Worm (Caenorhabditis elegans): ENCODE measurements around the gene F16H6.4.
"Not testable (repeated sequence)": the region's sequence is repeated elsewhere in the genome, so short reads cannot be mapped to it uniquely, and the experiment has no call there.

Gene F16H6.4

DNA sequence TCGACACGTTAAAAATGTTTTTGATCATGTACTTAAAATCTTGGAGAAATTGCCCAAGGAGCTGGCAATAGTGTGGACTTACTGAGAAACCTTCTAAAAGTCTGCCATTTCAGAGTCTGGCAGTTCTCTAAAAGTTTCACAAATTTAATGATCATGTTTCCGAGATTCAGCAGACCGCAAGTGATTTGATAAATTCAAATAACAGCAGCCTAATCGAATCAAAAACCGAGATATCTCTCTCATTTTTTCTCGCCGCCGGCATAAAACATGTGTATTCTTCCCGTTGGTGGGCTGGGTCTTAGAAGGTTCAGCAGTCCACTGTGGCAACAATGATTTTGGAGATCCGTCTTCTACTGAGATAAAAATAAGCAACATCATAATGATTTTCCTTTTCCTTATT lies 9.3 kb upstream of the F16H6.4 start, which contains the start of gene clec-246:
Gene clec-246 (plus strand): TSS at position 301 of the 400 bp plus-strand sequence.
- no peak for TF ChIP-seq mxl-3 (GFP tag; optimal IDR thresholded peaks at IDR 0.05)

DNA sequence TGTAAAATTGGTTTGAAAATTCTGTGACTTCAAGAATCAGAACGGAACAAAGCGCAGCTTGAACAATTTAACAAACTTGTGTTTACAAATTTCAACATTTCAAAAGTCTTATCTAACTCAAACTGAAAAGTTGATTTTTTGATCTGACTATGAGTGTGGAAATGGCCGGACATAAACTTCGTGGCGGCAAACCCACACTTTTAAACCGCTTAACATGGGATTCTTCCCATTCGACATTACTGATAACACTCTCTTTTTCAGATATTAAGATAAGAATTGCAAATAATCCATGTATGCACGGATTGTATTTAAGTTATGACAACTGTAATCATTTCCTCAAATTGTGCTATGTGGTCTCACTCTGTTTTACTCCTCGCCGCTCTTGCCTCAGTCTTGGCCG lies 7.4 kb upstream of the F16H6.4 start, which contains the start of gene clec-42:
Gene clec-42 (plus strand): TSS at position 285 of the 400 bp plus-strand sequence.
- TF ChIP-seq mdl-1 (tag; optimal IDR thresholded peaks at IDR 0.05) (no peak), R02D3.7 (tag; optimal IDR thresholded peaks at IDR 0.05) (no peak), F37D6.2 (tag; optimal IDR thresholded peaks at IDR 0.05) (no peak), pqm-1 (tag; optimal IDR thresholded peaks at IDR 0.05) (peak; percentile 35), daf-12 (tag; optimal IDR thresholded peaks at IDR 0.05) (no peak), pha-4 (GFP tag; IDR thresholded peaks at IDR 0.05) (no peak), pha-4 (tag; optimal IDR thresholded peaks at IDR 0.05) (no peak), ztf-7 (tag; optimal IDR thresholded peaks at IDR 0.05) (no peak), cey-2 (tag; optimal IDR thresholded peaks at IDR 0.05; ENCODE audit: borderline replicate concordance, insufficient read depth) (no peak), zip-2 (tag; optimal IDR thresholded peaks at IDR 0.05) (no peak), set-16 (GFP tag; IDR thresholded peaks at IDR 0.05) (no peak), Y5F2A.4 (GFP tag; optimal IDR thresholded peaks at IDR 0.05) (no peak), nhr-28 (tag; optimal IDR thresholded peaks at IDR 0.05) (peak; percentile 38), nhr-102 (tag; optimal IDR thresholded peaks at IDR 0.05) (no peak)

DNA sequence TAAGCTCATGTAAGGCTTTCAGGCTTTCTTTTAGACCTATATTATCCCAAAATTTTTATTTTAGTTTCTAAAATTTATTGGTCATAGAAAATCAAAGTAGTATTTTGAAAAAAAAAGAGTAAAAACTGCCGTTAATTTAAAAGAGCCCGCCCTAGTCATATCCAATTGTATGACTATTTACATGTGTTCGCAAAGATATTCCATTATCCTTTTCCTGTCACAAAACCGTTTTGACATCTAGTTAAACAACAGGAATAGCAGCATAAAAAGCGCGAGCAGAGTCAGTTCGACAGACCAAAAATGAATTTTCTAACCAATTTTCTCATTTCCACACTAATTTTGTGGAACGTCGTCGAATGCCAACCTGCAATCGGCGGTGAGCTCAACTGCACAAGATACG lies 3.5 kb upstream of the F16H6.4 start, which contains the start of gene F16H6.3:
Gene F16H6.3 (plus strand): TSS at position 301 of the 400 bp plus-strand sequence.
- no peak for TF ChIP-seq F37D6.2 (tag; optimal IDR thresholded peaks at IDR 0.05)
- no peak for TF ChIP-seq dmd-8 (GFP tag; IDR thresholded peaks at IDR 0.05)
- no peak for TF ChIP-seq ceh-62 (tag; optimal IDR thresholded peaks at IDR 0.05)
- no peak for TF ChIP-seq ztf-7 (tag; optimal IDR thresholded peaks at IDR 0.05)

DNA sequence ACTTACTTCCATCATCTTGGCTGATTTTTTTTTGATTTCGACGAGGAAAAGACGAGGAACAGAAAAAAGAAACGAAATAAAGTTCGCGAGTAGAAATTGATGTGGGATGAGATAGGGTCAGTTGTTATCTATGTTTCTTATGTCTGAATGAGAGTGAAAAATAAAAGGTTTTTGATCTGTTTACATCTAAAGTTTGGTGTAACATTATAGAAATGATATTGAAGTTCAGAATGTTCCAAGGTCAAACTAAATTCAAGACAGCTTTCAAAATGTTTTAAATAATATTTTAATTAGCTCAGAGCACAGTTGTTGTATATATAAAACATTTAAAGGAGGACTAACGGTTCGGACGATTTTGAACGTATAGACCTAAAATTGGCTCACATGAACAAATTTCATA lies 10.6 kb downstream of the F16H6.4 start, which contains the start of gene F16H6.7:
Gene F16H6.7 (minus strand): TSS at position 101 of the 400 bp plus-strand sequence.
- TF ChIP-seq daf-12 (tag; optimal IDR thresholded peaks at IDR 0.05) = no peak
- TF ChIP-seq daf-19 (GFP tag; conservative IDR thresholded peaks at IDR 0.05) = no peak
- no peak for TF ChIP-seq nhr-76 (tag; optimal IDR thresholded peaks at IDR 0.05)
- no peak for TF ChIP-seq php-3 (GFP tag; IDR thresholded peaks at IDR 0.05)
- TF ChIP-seq nhr-10 (tag; optimal IDR thresholded peaks at IDR 0.05) = no peak
- TF ChIP-seq nhr-102 (tag; optimal IDR thresholded peaks at IDR 0.05) = no peak
- no peak for TF ChIP-seq nhr-11 (tag; optimal IDR thresholded peaks at IDR 0.05)
- TF ChIP-seq zip-11 (GFP tag; IDR thresholded peaks at IDR 0.05) = no peak
- TF ChIP-seq F44E2.7 (GFP tag; IDR thresholded peaks at IDR 0.05) = no peak
- TF ChIP-seq saeg-2 (GFP tag; IDR thresholded peaks at IDR 0.05) = no peak
- no peak for TF ChIP-seq egl-27 (tag; optimal IDR thresholded peaks at IDR 0.05)
- TF ChIP-seq ceh-44 (GFP tag; IDR thresholded peaks at IDR 0.05) = no peak

DNA sequence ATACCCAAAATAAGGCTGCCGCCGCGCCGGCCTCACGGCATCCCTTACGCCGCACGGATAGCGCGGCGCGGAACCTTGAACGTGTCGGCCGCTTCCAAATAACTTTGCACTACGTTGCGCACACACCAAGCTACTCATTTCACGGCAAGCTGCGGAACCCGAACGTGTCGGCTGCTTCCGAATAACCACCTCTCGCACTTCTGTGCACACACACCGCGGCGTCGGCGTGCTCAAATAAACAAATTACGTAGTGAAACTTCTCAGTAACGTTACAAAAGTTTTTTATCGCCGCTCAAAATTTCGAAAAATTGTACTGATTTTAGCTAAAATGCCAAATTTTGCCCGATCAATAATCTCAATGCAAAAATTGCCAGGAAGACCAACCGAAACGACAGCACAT lies 14.3 kb downstream of the F16H6.4 start:
- TF ChIP-seq dmd-8 (GFP tag; IDR thresholded peaks at IDR 0.05) (no peak), aha-1 (tag) (peak; percentile 90), set-16 (GFP tag; IDR thresholded peaks at IDR 0.05) (peak; percentile 49; the same call in 1 of the 2 replicates)

DNA sequence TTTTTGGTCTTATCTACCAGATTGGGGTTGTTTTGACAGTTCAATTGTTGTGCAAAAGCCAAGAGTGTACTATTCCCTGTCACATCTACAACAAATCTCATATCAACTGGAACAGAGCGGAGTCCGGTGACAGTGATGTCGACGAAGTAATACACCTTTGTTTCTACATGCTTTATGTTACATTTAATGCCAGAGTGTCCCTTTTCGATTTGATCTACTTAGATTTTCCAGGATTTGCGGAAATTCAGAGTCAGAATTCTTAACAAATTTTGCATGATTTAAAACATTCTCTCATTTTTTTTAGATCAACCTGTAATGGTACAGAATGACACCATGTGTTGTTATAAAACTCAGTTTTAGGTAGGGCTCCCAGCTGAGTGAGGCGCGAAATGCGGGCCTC lies 17.7 kb downstream of the F16H6.4 start, which contains the start of gene F16H6.8:
Gene F16H6.8 (minus strand): TSS at position 101 of the 400 bp plus-strand sequence.
- TF ChIP-seq aha-1 (tag); fkh-10 (GFP tag; optimal IDR thresholded peaks at IDR 0.05); daf-12 (tag; optimal IDR thresholded peaks at IDR 0.05): not testable (repeated sequence)

DNA sequence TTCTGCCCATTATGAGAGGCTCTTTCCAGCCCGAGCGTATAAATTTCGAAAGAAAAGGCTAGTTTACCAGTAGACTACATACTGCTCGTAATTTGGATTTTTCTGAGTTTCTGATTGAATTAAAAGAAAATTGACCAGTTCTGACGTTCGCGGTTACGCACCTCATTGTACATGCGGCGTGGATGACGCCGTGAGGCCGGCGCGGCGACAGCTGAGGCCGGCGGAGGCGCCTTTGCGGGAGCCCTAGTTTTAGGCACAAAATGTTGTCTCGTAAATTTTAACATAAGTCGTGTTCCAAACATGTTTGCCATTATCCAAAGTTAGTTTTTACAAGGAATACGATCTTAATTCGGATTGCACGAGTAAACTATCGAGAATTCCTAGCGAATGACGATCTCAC lies 18.3 kb downstream of the F16H6.4 start, which contains the start of gene F16H6.9:
Gene F16H6.9 (plus strand): TSS at position 301 of the 400 bp plus-strand sequence.
- not testable (repeated sequence) for TF ChIP-seq snpc-4 (tag; optimal IDR thresholded peaks at IDR 0.05); nhr-41 (GFP tag; IDR thresholded peaks at IDR 0.05); ztf-11 (tag; optimal IDR thresholded peaks at IDR 0.05)
